Fruit fly (Drosophila melanogaster): ENCODE results near the gene CG16749.

The CG16749 gene

DNA sequence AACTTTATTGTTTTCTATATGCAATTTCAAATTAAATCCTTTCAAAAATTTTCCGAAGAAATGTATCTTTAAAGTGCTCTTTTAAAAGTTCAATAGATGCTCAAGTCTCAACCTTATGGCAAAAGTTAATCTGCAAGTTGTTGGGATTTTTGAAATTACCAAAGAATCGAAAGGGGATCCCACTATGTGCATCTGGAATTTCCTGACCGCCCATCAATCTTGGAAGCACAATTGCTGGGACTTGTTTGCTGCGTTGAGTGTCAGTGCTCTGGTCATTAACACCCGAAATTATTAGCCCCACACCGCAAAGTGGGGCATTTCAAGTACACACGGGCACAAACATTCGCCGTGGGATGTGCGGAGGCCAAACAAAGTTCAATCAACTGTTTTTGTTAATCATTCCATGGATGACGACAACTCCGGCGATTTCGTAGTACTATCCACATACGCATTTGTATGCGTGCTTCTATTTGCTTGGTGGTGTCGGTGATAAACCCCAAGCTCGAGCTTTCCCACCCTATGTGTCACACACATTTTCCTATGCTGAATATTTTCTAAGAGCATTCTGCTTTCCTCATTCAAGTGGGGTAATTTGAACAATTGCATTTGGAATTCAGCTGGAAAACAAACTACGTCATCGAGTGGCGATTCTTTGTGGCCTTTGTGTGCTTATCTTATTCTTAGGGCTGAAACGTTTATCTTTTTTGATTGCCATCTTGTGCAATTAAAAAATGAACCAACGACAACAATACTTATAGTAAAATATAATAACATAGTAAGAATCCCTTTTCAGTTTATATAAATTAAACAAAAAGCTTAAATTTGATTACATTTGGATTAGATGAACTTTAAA lies 5.9 kb upstream of the CG16749 start:
- TF ChIP-seq CG12768 (GFP tag; optimal IDR thresholded peaks at IDR 0.05): peak; percentile 41
- TF ChIP-seq CG5204 (GFP tag; optimal IDR thresholded peaks at IDR 0.05): no peak
- peak; percentile 8 for TF ChIP-seq cic (GFP tag; optimal IDR thresholded peaks at IDR 0.05)
- no peak for TF ChIP-seq CG11617 (GFP tag; optimal IDR thresholded peaks at IDR 0.05)
- no peak for TF ChIP-seq CG1620 (GFP tag; optimal IDR thresholded peaks at IDR 0.05)
- TF ChIP-seq bab1 (GFP tag; optimal IDR thresholded peaks at IDR 0.05): no peak
- no peak for TF ChIP-seq CG14711 (tag; optimal IDR thresholded peaks at IDR 0.05)
- TF ChIP-seq kay (GFP tag; ENCODE audit: borderline replicate concordance): peak; percentile 28

DNA sequence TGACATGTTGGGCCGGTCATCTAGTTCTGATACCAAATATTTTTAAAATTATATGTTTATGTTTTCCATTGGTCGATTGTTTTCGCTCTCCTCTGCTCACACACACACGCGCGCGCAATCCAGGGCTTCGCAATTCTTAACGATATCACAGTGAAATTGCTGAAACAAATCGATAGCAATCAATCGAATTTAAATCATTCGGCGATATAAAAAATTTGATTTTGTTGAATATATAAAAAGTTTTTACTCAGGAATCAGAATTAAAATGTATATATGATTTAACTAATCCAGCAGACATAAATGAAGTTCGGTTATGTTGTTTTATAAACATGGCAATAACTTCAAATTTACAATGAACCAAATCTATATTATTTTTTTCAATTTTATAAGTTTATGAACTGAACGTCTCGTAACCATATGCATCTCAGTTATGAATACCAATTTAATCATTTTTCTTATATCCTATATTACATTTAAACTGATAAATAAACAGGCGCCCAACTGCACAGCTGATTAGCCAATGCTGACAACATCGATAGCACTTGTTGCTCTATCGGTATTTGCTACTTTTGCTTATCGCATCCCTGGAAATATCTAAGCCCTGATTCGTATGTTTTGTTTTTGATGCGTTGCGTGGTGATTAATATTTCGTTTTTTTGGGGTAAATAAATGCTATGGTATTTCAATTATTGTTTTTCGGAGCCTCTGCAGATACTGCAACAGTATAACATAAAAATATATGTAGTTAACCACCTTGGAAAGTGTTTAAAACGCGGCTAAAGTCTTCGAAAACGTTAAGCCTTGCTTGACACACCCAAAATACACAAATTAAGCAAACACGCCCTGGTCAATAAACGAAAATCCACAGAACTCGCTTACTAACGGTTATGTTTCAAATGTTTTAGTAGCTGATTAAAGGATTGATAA lies 3.2 kb upstream of the CG16749 start, which contains the start of the genes Aduk and pasi2:
Aduk (minus strand) TSS at position 123 of the 927 bp plus-strand sequence.
pasi2 (plus strand) TSS at position 579 of the 927 bp plus-strand sequence.
- TF ChIP-seq CG14711 (tag; optimal IDR thresholded peaks at IDR 0.05) (no peak), CG1620 (GFP tag; optimal IDR thresholded peaks at IDR 0.05) (no peak), CG33017 (tag; optimal IDR thresholded peaks at IDR 0.05) (no peak), CG12768 (GFP tag; optimal IDR thresholded peaks at IDR 0.05) (peak; percentile 30), Crg-1 (GFP tag; optimal IDR thresholded peaks at IDR 0.05) (no peak), Hr96 (GFP tag; optimal IDR thresholded peaks at IDR 0.05) (no peak), CG7045 (GFP tag; optimal IDR thresholded peaks at IDR 0.05) (no peak), pad (GFP tag; optimal IDR thresholded peaks at IDR 0.05) (peak; percentile 14), ovo (GFP tag; optimal IDR thresholded peaks at IDR 0.05) (no peak), bab1 (GFP tag; optimal IDR thresholded peaks at IDR 0.05) (peak; percentile 27), cic (GFP tag; optimal IDR thresholded peaks at IDR 0.05) (no peak), CG5204 (GFP tag; optimal IDR thresholded peaks at IDR 0.05) (no peak), Mnt (GFP tag; optimal IDR thresholded peaks at IDR 0.05) (peak; percentile 15), toe (GFP tag; optimal IDR thresholded peaks at IDR 0.05) (peak; percentile 29), cnc (optimal IDR thresholded peaks at IDR 0.05) (no peak), tj (GFP tag; optimal IDR thresholded peaks at IDR 0.05) (peak; percentile 45), Clk (GFP tag; optimal IDR thresholded peaks at IDR 0.05) (no peak), kay (GFP tag; ENCODE audit: borderline replicate concordance) (peak; percentile 61), CG7101 (tag; optimal IDR thresholded peaks at IDR 0.05) (peak; percentile 10), CG11617 (GFP tag; optimal IDR thresholded peaks at IDR 0.05) (peak; percentile 12)

- TF ChIP-seq tj (GFP tag; optimal IDR thresholded peaks at IDR 0.05) (no peak), CG33017 (tag; optimal IDR thresholded peaks at IDR 0.05) (no peak), bab1 (GFP tag; optimal IDR thresholded peaks at IDR 0.05) (no peak), kay (GFP tag; ENCODE audit: borderline replicate concordance) (no peak), CG11617 (GFP tag; optimal IDR thresholded peaks at IDR 0.05) (no peak)
Observed at dm6 chr3R:9330231-9330630, 1.5 kb downstream of the CG16749 start, which contains the start of gene CG12951. CG12951 (minus strand) TSS chr3R:9330331.

- no peak for TF ChIP-seq cnc (optimal IDR thresholded peaks at IDR 0.05)
- TF ChIP-seq CG33017 (tag; optimal IDR thresholded peaks at IDR 0.05): no peak
- TF ChIP-seq bab1 (GFP tag; optimal IDR thresholded peaks at IDR 0.05): no peak
- no peak for TF ChIP-seq ovo (GFP tag; optimal IDR thresholded peaks at IDR 0.05)
- TF ChIP-seq CG1620 (GFP tag; optimal IDR thresholded peaks at IDR 0.05): no peak
- no peak for TF ChIP-seq CG11617 (GFP tag; optimal IDR thresholded peaks at IDR 0.05)
- no peak for TF ChIP-seq cic (GFP tag; optimal IDR thresholded peaks at IDR 0.05)
- TF ChIP-seq CG12768 (GFP tag; optimal IDR thresholded peaks at IDR 0.05): no peak
- TF ChIP-seq toe (GFP tag; optimal IDR thresholded peaks at IDR 0.05): no peak
- no peak for TF ChIP-seq Mnt (GFP tag; optimal IDR thresholded peaks at IDR 0.05)
- TF ChIP-seq kay (GFP tag; ENCODE audit: borderline replicate concordance): no peak
- no peak for TF ChIP-seq CG5204 (GFP tag; optimal IDR thresholded peaks at IDR 0.05)
- no peak for TF ChIP-seq CG7045 (GFP tag; optimal IDR thresholded peaks at IDR 0.05)
- no peak for TF ChIP-seq Crg-1 (GFP tag; optimal IDR thresholded peaks at IDR 0.05)
- TF ChIP-seq pad (GFP tag; optimal IDR thresholded peaks at IDR 0.05): no peak
- no peak for TF ChIP-seq tj (GFP tag; optimal IDR thresholded peaks at IDR 0.05)
- no peak for TF ChIP-seq CG14711 (tag; optimal IDR thresholded peaks at IDR 0.05)
- TF ChIP-seq CG7101 (tag; optimal IDR thresholded peaks at IDR 0.05): no peak
- no peak for TF ChIP-seq Clk (GFP tag; optimal IDR thresholded peaks at IDR 0.05)
Observed at dm6 chr3R:9328812-9329211, 2.9 kb downstream of the CG16749 start.

dm6 chr3R:9328411-9328810 lies 3.3 kb downstream of the CG16749 start, which contains the start of gene CG8861:
CG8861 (minus strand) TSS chr3R:9328511.
- TF ChIP-seq kay (GFP tag; ENCODE audit: borderline replicate concordance) (no peak), ovo (GFP tag; optimal IDR thresholded peaks at IDR 0.05) (no peak), CG12768 (GFP tag; optimal IDR thresholded peaks at IDR 0.05) (no peak), cnc (optimal IDR thresholded peaks at IDR 0.05) (no peak), pad (GFP tag; optimal IDR thresholded peaks at IDR 0.05) (no peak), Mnt (GFP tag; optimal IDR thresholded peaks at IDR 0.05) (no peak)

DNA sequence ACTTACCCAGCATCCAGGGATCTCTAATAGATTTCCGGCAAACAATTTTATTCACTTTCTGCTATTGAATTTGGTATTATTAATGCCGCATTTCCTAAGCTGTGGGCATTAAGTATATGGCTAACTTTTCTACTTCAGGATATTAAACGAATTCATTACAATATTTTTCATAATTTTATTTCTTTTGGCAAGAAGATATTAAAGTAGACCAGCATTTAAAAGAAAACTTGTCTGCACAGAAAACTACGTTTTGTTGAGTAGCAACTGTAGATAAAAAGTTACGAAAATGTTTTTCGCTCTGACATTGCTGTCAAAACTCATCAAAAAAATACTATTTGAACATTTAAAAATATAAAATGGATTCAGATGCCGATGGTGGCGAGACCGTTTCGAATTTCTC lies 10.2 kb downstream of the CG16749 start, which contains the start of gene HP1e:
HP1e (plus strand) TSS at position 301 of the 400 bp plus-strand sequence.
- TF ChIP-seq Hr96 (GFP tag; optimal IDR thresholded peaks at IDR 0.05) (no peak), Crg-1 (GFP tag; optimal IDR thresholded peaks at IDR 0.05) (no peak), ovo (GFP tag; optimal IDR thresholded peaks at IDR 0.05) (no peak), cnc (optimal IDR thresholded peaks at IDR 0.05) (no peak), cic (GFP tag; optimal IDR thresholded peaks at IDR 0.05) (no peak), CG11617 (GFP tag; optimal IDR thresholded peaks at IDR 0.05) (no peak), tj (GFP tag; optimal IDR thresholded peaks at IDR 0.05) (no peak), Mnt (GFP tag; optimal IDR thresholded peaks at IDR 0.05) (no peak), CG7045 (GFP tag; optimal IDR thresholded peaks at IDR 0.05) (no peak), toe (GFP tag; optimal IDR thresholded peaks at IDR 0.05) (no peak), bab1 (GFP tag; optimal IDR thresholded peaks at IDR 0.05) (no peak), kay (GFP tag; ENCODE audit: borderline replicate concordance) (no peak), CG33017 (tag; optimal IDR thresholded peaks at IDR 0.05) (no peak), CG5204 (GFP tag; optimal IDR thresholded peaks at IDR 0.05) (no peak)
